Worm (Caenorhabditis elegans) whole organism, L1 larva: ENCODE data around the gene F26A1.4.

Experiments
- aly-2 ChIP-seq: fragments of 150-350 bp; optimal IDR thresholded peaks from 2 replicates; lab custom pipeline; 2014; ENCODE audit warnings: missing biosample characterization, missing genetic modification characterization
- lin-35 ChIP-seq, 2 experiments: fragments of 150-350 bp; optimal IDR thresholded peaks; 2 replicates each; lab custom pipeline; 2014; ENCODE audit warnings: missing biosample characterization in 2 of 2, missing genetic modification characterization in 2 of 2, missing genetic modification reagents in 2 of 2
- mep-1 ChIP-seq: fragments of 150-350 bp; optimal IDR thresholded peaks from 2 replicates; lab custom pipeline; 2014; ENCODE audit warnings: missing biosample characterization, missing genetic modification characterization
- nhr-28 ChIP-seq: fragments of 150-350 bp; optimal IDR thresholded peaks from 2 replicates; lab custom pipeline; 2014; ENCODE audit warnings: missing biosample characterization, missing genetic modification characterization
- nhr-77 ChIP-seq: fragments of 150-350 bp; optimal IDR thresholded peaks from 2 replicates; lab custom pipeline; 2014; ENCODE audit warnings: missing biosample characterization, missing genetic modification characterization
- snpc-4 ChIP-seq: fragments of 150-350 bp; optimal IDR thresholded peaks from 2 replicates; lab custom pipeline; 2014; ENCODE audit warnings: missing biosample characterization, missing genetic modification characterization
- sup-37 ChIP-seq: fragments of 200-800 bp; sonication (Bioruptor generic); optimal IDR thresholded peaks from 2 replicates; lab custom pipeline; 2018; ENCODE audit warnings: mild to moderate bottlenecking, missing genetic modification characterization, missing compliant biosample characterization
- unc-62 ChIP-seq: fragments of 150-350 bp; optimal IDR thresholded peaks from 2 replicates; lab custom pipeline; 2014; ENCODE audit warnings: missing biosample characterization, missing genetic modification reagents, missing genetic modification characterization
- ztf-4 ChIP-seq: fragments of 150-350 bp; optimal IDR thresholded peaks from 2 replicates; lab custom pipeline; 2014; ENCODE audit warnings: missing biosample characterization, missing genetic modification characterization

ce11 chrIII:4778003-4778402 is 39.3 kb upstream of the F26A1.4 start, which contains the start of gene B0393.7:
- TF ChIP-seq snpc-4 (tag; lab: Kevin White, UChicago) (no peak), aly-2 (no peak), lin-35 (GFP tag; optimal IDR thresholded peaks at IDR 0.05; lab: Kevin White, UChicago) (no peak), mep-1 (tag; lab: Kevin White, UChicago) (no peak), nhr-28 (no peak), ztf-4 (tag; lab: Kevin White, UChicago) (no peak), unc-62 (GFP tag; lab: Kevin White, UChicago) (no peak), nhr-77 (tag; lab: Kevin White, UChicago) (no peak), sup-37 (no peak)
